Fruit fly (Drosophila melanogaster): Measurements from ENCODE around the gene gkt.

Gene gkt

DNA sequence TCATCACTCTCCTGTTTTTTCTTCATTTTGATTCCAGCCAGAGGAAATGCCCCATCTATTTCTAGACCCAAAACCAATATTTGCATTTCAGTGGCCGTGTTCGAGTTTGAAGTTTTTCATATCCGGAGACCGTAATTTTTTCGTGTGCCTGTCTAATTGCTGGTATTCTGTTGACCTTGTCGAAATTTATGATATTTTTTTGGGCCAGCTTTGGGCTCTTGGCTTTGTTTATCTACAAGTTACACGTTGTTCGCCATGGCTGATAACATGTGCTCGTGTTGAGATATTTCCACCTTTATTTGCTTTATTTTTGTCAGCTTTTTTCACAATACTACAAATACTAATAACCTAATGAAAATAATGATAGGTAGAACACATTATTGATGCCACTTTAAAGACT, 38.0 kb upstream of the gkt start:
- TF ChIP-seq CG32121 (GFP tag; IDR thresholded peaks at IDR 0.05) (no peak), CG8301 (tag; optimal IDR thresholded peaks at IDR 0.05) (no peak), CG9948 (tag; optimal IDR thresholded peaks at IDR 0.05) (no peak), CG14655 (GFP tag; optimal IDR thresholded peaks at IDR 0.05) (no peak), CG34367 (tag; optimal IDR thresholded peaks at IDR 0.05) (no peak)

DNA sequence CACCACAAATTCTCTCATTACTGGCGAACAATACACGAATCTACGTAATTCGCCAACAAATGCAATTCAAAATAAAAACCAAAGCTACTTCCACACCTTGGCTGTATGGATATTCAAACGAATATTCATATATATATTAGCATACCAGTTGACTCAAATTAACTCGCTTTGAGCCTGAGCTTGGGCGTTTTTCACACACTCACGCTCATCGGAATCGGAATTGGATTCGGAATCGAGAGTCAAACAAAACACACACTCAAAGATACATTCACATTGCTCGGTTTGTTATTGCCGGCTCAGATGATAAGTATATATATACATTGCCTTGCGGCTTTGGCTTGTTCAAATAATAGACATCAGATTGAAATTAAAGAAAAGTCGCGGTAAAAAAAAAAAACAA, 37.5 kb upstream of the gkt start:
- TF ChIP-seq Ets98B (GFP tag; IDR thresholded peaks at IDR 0.05) (no peak), CG17806 (tag; optimal IDR thresholded peaks at IDR 0.05) (no peak), EcR (GFP tag; optimal IDR thresholded peaks at IDR 0.05) (no peak), Pif1A (GFP tag; optimal IDR thresholded peaks at IDR 0.05) (no peak)

DNA sequence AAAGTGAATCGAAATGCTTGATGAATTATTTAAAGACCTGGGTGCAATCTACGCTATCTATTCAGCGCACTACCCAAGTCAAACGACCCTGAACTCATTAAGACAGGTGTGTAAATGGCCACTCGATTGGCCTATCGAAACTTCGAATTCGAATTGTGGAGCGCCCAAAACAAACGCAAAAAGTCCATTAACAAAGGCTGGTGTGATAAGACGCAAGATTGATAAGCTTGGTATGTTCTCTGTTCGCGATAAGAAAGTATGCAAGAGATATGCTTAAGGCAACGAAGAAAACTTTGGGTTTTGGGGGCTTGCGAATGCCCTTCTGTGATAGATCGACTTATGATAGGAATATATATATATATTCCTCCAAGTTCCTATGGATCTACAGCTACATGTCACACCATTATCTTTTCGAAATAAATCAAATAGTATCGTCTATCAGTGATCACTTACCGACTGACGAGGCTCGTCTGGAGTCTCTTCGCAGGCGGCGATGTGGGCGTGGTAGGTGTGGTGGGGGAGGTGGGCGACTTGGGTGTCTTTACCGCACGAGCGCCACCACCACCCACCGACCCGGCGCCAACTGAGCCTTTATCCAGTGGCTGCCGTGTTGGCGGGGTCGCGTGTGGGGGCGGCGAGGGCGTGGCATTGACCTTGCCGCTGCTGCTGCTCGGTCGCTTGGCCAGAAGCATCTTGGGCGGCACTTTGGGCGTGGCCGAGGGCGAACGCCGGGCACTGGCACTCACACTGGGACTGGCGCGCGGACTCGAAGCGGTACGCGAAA, 36.0 kb upstream of the gkt start:
- TF ChIP-seq Ets98B (GFP tag; IDR thresholded peaks at IDR 0.05) (no peak), fd96Ca (GFP tag; IDR thresholded peaks at IDR 0.05) (no peak), CG17806 (tag; optimal IDR thresholded peaks at IDR 0.05) (no peak), CG15710 (tag; optimal IDR thresholded peaks at IDR 0.05) (no peak), CG13204 (GFP tag; optimal IDR thresholded peaks at IDR 0.05) (no peak), EcR (GFP tag; optimal IDR thresholded peaks at IDR 0.05) (no peak), CG10348 (GFP tag; IDR thresholded peaks at IDR 0.05) (no peak), D1 (tag; optimal IDR thresholded peaks at IDR 0.05) (no peak), CG4496 (GFP tag; IDR thresholded peaks at IDR 0.05) (no peak), CG32121 (GFP tag; IDR thresholded peaks at IDR 0.05) (no peak), CG8301 (tag; optimal IDR thresholded peaks at IDR 0.05) (no peak), gl (tag; optimal IDR thresholded peaks at IDR 0.05) (no peak), Pif1B (GFP tag; optimal IDR thresholded peaks at IDR 0.05) (no peak), Pif1A (GFP tag; optimal IDR thresholded peaks at IDR 0.05) (no peak), Snoo (tag; optimal IDR thresholded peaks at IDR 0.05) (no peak), CG34367 (tag; optimal IDR thresholded peaks at IDR 0.05) (no peak), CG9948 (tag; optimal IDR thresholded peaks at IDR 0.05) (no peak)

DNA sequence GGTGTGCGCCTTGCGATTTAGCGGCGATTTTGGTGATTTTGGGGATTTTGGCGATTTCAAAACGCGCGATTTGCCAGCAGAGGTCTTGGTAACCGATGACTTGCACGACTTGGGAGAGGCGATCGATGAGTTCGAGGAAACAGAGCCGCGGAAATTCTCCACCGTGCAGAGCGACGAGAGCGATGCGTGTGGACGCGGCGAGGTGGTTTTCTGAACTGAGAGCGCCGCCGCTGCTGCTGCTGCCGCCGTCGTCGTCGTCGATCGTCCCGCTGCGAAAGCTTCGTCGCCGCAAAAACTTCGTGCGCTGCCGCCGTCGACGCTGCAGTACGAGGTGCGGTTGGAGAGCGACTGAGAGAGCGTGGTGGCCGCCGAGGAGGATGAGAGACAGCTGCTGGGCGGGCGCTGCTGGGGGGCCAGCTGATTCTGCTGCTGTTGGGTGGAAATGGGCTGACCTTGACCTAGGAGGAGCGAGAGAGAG, 35.2 kb upstream of the gkt start:
- TF ChIP-seq EcR (GFP tag; optimal IDR thresholded peaks at IDR 0.05) (peak; percentile 80), CG13204 (GFP tag; optimal IDR thresholded peaks at IDR 0.05) (peak; percentile 76), Ets98B (GFP tag; IDR thresholded peaks at IDR 0.05) (peak; percentile 51; the same call in 1 of the 2 replicates), Snoo (tag; optimal IDR thresholded peaks at IDR 0.05) (no peak), CG4496 (GFP tag; IDR thresholded peaks at IDR 0.05) (peak; percentile 51; the same call in 2 of the 3 replicates), CG12605 (GFP tag; IDR thresholded peaks at IDR 0.05) (peak; percentile 66), CG32121 (GFP tag; IDR thresholded peaks at IDR 0.05) (peak; percentile 25; the same call in 1 of the 2 replicates), CG15710 (tag; optimal IDR thresholded peaks at IDR 0.05) (no peak)

DNA sequence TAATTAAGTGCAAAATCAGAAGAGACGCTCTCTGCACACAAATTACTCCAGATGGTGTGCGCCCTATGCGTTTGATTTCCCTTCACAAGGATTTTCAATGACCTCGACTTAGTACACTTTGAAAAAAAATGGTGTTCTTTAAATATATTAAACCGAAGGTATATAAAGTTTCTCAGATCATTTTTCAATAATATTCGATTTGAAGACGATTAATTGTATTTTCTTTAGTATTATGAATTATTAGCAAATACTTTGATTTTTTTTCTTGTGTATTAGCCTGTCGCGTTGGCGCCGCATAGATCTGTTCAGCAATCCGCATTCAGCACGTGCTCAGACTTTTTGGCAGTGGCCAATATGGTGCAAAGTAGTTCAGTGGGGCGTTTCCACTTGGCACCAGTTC, 31.9 kb upstream of the gkt start:
- TF ChIP-seq rn (GFP tag; IDR thresholded peaks at IDR 0.05) = no peak
- TF ChIP-seq CG17806 (tag; optimal IDR thresholded peaks at IDR 0.05) = no peak
- TF ChIP-seq D1 (tag; optimal IDR thresholded peaks at IDR 0.05) = no peak
- no peak for TF ChIP-seq fd96Ca (GFP tag; IDR thresholded peaks at IDR 0.05)
- TF ChIP-seq CG15710 (tag; optimal IDR thresholded peaks at IDR 0.05) = no peak
- no peak for TF ChIP-seq Ets98B (GFP tag; IDR thresholded peaks at IDR 0.05)
- no peak for TF ChIP-seq CG32121 (GFP tag; IDR thresholded peaks at IDR 0.05)
- TF ChIP-seq gl (tag; optimal IDR thresholded peaks at IDR 0.05) = no peak
- no peak for TF ChIP-seq Pif1B (GFP tag; optimal IDR thresholded peaks at IDR 0.05)
- TF ChIP-seq CG34367 (tag; optimal IDR thresholded peaks at IDR 0.05) = no peak
- TF ChIP-seq CG10348 (GFP tag; IDR thresholded peaks at IDR 0.05) = no peak
- no peak for TF ChIP-seq CG4496 (GFP tag; IDR thresholded peaks at IDR 0.05)
- TF ChIP-seq CG12605 (GFP tag; IDR thresholded peaks at IDR 0.05) = no peak
- TF ChIP-seq CG9948 (tag; optimal IDR thresholded peaks at IDR 0.05) = no peak
- TF ChIP-seq CG8159 (tag; optimal IDR thresholded peaks at IDR 0.05) = no peak
- no peak for TF ChIP-seq CG14655 (GFP tag; optimal IDR thresholded peaks at IDR 0.05)
- no peak for TF ChIP-seq Pif1A (GFP tag; optimal IDR thresholded peaks at IDR 0.05)
- no peak for TF ChIP-seq Snoo (tag; optimal IDR thresholded peaks at IDR 0.05)
- no peak for TF ChIP-seq EcR (GFP tag; optimal IDR thresholded peaks at IDR 0.05)
- TF ChIP-seq CG8301 (tag; optimal IDR thresholded peaks at IDR 0.05) = no peak

DNA sequence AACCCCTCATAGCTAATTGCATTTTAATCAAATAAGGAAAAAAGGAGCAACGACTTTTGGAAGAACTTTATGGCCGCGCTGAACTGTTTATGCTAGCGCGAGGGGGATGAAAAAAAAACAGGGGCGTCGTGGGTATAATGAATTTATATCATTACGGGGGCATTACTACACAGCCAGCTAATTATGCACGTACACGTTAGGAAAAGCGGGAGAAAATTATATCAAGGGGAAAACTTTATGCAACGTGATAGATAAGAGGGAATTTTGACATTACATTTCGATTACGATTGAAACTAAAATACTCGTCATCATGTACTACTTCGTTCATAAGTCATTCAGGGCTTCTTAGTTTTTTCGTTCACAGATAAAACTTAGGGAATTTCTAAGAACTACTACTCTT, 31.4 kb upstream of the gkt start, which contains the start of gene CG15403:
Gene CG15403, plus strand, starts transcription at position 301 of the 400 bp plus-strand sequence.
- no peak for TF ChIP-seq CG14655 (GFP tag; optimal IDR thresholded peaks at IDR 0.05)
- no peak for TF ChIP-seq CG8301 (tag; optimal IDR thresholded peaks at IDR 0.05)
- TF ChIP-seq gl (tag; optimal IDR thresholded peaks at IDR 0.05) = no peak
- TF ChIP-seq CG32121 (GFP tag; IDR thresholded peaks at IDR 0.05) = no peak
- TF ChIP-seq Snoo (tag; optimal IDR thresholded peaks at IDR 0.05) = no peak
- TF ChIP-seq CG17806 (tag; optimal IDR thresholded peaks at IDR 0.05) = no peak
- no peak for TF ChIP-seq CG34367 (tag; optimal IDR thresholded peaks at IDR 0.05)
- TF ChIP-seq CG10348 (GFP tag; IDR thresholded peaks at IDR 0.05) = no peak
- TF ChIP-seq CG12605 (GFP tag; IDR thresholded peaks at IDR 0.05) = no peak
- no peak for TF ChIP-seq fd96Ca (GFP tag; IDR thresholded peaks at IDR 0.05)
- no peak for TF ChIP-seq CG4496 (GFP tag; IDR thresholded peaks at IDR 0.05)
- TF ChIP-seq CG8159 (tag; optimal IDR thresholded peaks at IDR 0.05) = no peak
- no peak for TF ChIP-seq CG15710 (tag; optimal IDR thresholded peaks at IDR 0.05)
- TF ChIP-seq Ets98B (GFP tag; IDR thresholded peaks at IDR 0.05) = no peak
- no peak for TF ChIP-seq rn (GFP tag; IDR thresholded peaks at IDR 0.05)
- no peak for TF ChIP-seq D1 (tag; optimal IDR thresholded peaks at IDR 0.05)
- no peak for TF ChIP-seq CG9948 (tag; optimal IDR thresholded peaks at IDR 0.05)
- no peak for TF ChIP-seq EcR (GFP tag; optimal IDR thresholded peaks at IDR 0.05)
- no peak for TF ChIP-seq Pif1A (GFP tag; optimal IDR thresholded peaks at IDR 0.05)

All from whole organism, pupa.